Worm (Caenorhabditis elegans): ENCODE results near the gene R02F11.3.

Gene R02F11.3

ce11 chrV:4823683-4824391 lies 18.1 kb upstream of the R02F11.3 start (continued):
- TF ChIP-seq efl-3 (GFP tag; optimal IDR thresholded peaks at IDR 0.05) (no peak), zag-1 (tag; optimal IDR thresholded peaks at IDR 0.05) (no peak), lsy-2 (tag; optimal IDR thresholded peaks at IDR 0.05) (peak; percentile 25), grh-1 (GFP tag; IDR thresholded peaks at IDR 0.05) (0 out of 2 replicates have a peak, but pooled peaks have one; percentile 6), isw-1 (GFP tag; IDR thresholded peaks at IDR 0.05) (no peak), F16B12.6 (tag; optimal IDR thresholded peaks at IDR 0.05) (no peak)

- TF ChIP-seq snpc-4 (tag; optimal IDR thresholded peaks at IDR 0.05) = no peak
- no peak for TF ChIP-seq ama-1 (optimal IDR thresholded peaks at IDR 0.05)
- TF ChIP-seq hlh-4 (tag; optimal IDR thresholded peaks at IDR 0.05) = no peak
- no peak for TF ChIP-seq blmp-1 (tag; optimal IDR thresholded peaks at IDR 0.05)
- no peak for TF ChIP-seq nhr-12 (tag; optimal IDR thresholded peaks at IDR 0.05)
- TF ChIP-seq isw-1 (GFP tag; IDR thresholded peaks at IDR 0.05) = no peak
- TF ChIP-seq lin-13 (GFP tag; optimal IDR thresholded peaks at IDR 0.05) = no peak
- no peak for TF ChIP-seq elt-3 (tag; optimal IDR thresholded peaks at IDR 0.05)
- no peak for TF ChIP-seq ces-1 (GFP tag; optimal IDR thresholded peaks at IDR 0.05)
- no peak for TF ChIP-seq nhr-237 (tag; optimal IDR thresholded peaks at IDR 0.05)
- TF ChIP-seq mab-9 (GFP tag; IDR thresholded peaks at IDR 0.05) = no peak
- TF ChIP-seq C16A3.4 (tag; optimal IDR thresholded peaks at IDR 0.05) = no peak
- no peak for TF ChIP-seq nhr-28 (tag; optimal IDR thresholded peaks at IDR 0.05)
- TF ChIP-seq tlp-1 (tag; optimal IDR thresholded peaks at IDR 0.05) = no peak
- TF ChIP-seq snu-23 (GFP tag; optimal IDR thresholded peaks at IDR 0.05) = no peak
Observed at ce11 chrV:4823323-4823682, 17.6 kb upstream of the R02F11.3 start, which contains the start of gene adss-1. Gene adss-1 (minus strand): TSS chrV:4823423.

ce11 chrV:4820601-4821000 lies 14.9 kb upstream of the R02F11.3 start:
- TF ChIP-seq nhr-20 (tag; optimal IDR thresholded peaks at IDR 0.05) (peak; percentile 22), nhr-19 (GFP tag; conservative IDR thresholded peaks at IDR 0.05) (peak; percentile 31), rnt-1 (tag; optimal IDR thresholded peaks at IDR 0.05) (no peak), ztf-4 (tag; optimal IDR thresholded peaks at IDR 0.05) (no peak), pag-3 (tag; optimal IDR thresholded peaks at IDR 0.05; ENCODE audit: borderline replicate concordance, insufficient read depth) (no peak), nhr-84 (tag; optimal IDR thresholded peaks at IDR 0.05) (no peak), unc-98 (GFP tag; IDR thresholded peaks at IDR 0.05) (no peak), lir-3 (tag; optimal IDR thresholded peaks at IDR 0.05; ENCODE audit: poor library complexity) (no peak), snu-23 (GFP tag; optimal IDR thresholded peaks at IDR 0.05) (peak; percentile 26), dpl-1 (GFP tag; optimal IDR thresholded peaks at IDR 0.05) (peak in 1 of 3 experiments; percentile 21), unc-86 (tag; optimal IDR thresholded peaks at IDR 0.05) (no peak), elt-3 (tag; optimal IDR thresholded peaks at IDR 0.05) (peak in 1 of 6 experiments; percentile 23), fos-1 (tag; optimal IDR thresholded peaks at IDR 0.05) (no peak), elt-2 (tag; optimal IDR thresholded peaks at IDR 0.05) (no peak), fkh-8 (tag; optimal IDR thresholded peaks at IDR 0.05) (no peak), ceh-8 (GFP tag; optimal IDR thresholded peaks at IDR 0.05) (no peak), mdl-1 (tag; optimal IDR thresholded peaks at IDR 0.05) (peak in 1 of 2 experiments; percentile 72), lin-13 (GFP tag; optimal IDR thresholded peaks at IDR 0.05) (no peak), skn-1 (tag; optimal IDR thresholded peaks at IDR 0.05) (peak; percentile 39), lin-35 (GFP tag; optimal IDR thresholded peaks at IDR 0.05) (peak in 1 of 2 experiments; percentile 18), hpl-2 (GFP tag; optimal IDR thresholded peaks at IDR 0.05) (peak; percentile 2), lsy-2 (tag; optimal IDR thresholded peaks at IDR 0.05) (peak in 1 of 2 experiments; percentile 35), tbx-2 (tag; optimal IDR thresholded peaks at IDR 0.05) (peak; percentile 32), ceh-90 (tag; optimal IDR thresholded peaks at IDR 0.05) (no peak), nhr-71 (tag; optimal IDR thresholded peaks at IDR 0.05) (peak; percentile 65)
